Fruit fly (Drosophila melanogaster): Measurements from ENCODE around the gene Pif1.

DNA sequence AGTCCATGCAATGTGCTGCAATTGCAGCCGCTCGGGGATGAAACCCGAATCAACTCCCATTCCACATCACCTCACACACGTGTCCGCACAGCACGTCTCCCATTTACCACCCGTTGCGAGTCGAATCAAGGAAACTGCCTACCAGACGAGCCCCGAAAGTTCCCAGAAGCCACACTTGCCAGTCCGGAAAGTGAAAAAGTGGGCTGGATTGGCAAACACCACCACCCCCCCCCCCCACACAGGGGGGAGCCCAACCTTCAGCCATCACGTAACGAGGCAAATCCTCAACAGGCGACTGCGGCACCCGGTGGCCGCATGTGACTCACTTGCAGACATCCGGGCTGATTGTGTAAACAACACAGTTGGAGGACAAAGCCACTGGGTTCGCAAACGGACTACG is 35.0 kb upstream of the Pif1 start:
- TF ChIP-seq Jra (GFP tag; optimal IDR thresholded peaks at IDR 0.05) = no peak
- TF ChIP-seq fru (GFP tag; optimal IDR thresholded peaks at IDR 0.05) = no peak
- no peak for TF ChIP-seq psq (GFP tag; optimal IDR thresholded peaks at IDR 0.05)
- TF ChIP-seq dsf (GFP tag; optimal IDR thresholded peaks at IDR 0.05; ENCODE audit: borderline replicate concordance) = no peak
- TF ChIP-seq CG9705 (GFP tag; optimal IDR thresholded peaks at IDR 0.05) = no peak
- TF ChIP-seq tai (GFP tag; optimal IDR thresholded peaks at IDR 0.05) = no peak
- TF ChIP-seq br (GFP tag; optimal IDR thresholded peaks at IDR 0.05) = no peak
